Worm (Caenorhabditis elegans): ENCODE data around the gene K10D6.4.

DNA sequence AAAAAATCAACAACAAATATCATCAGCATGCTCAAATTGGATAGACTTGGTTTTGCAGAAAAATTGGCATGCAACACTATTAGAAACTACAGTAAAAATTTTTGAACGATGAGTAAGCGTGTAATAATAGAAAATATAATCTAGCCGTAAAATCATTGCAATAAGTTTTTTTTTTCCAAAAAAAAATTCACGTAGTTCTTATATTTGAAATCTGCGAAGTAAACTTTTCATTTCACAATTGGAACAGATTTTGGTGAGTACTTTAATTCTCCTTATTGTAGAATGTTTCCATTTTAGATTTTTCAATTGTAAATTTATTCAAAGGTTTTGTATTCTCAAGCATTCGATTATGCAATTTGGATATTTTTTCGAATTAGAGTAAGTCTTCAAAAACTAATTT, 1.4 kb upstream of the K10D6.4 start, which contains the start of gene K10D6.3:
- TF ChIP-seq K12H6.12 (tag; optimal IDR thresholded peaks at IDR 0.05) (no peak), Y67H2A.10 (GFP tag; conservative IDR thresholded peaks at IDR 0.05) (no peak), attf-5 (GFP tag; optimal IDR thresholded peaks at IDR 0.05) (no peak), zim-3 (tag; optimal IDR thresholded peaks at IDR 0.05) (no peak), hlh-12 (tag; optimal IDR thresholded peaks at IDR 0.05) (no peak), mes-4 (tag; optimal IDR thresholded peaks at IDR 0.05) (no peak), snpc-1.1 (tag; optimal IDR thresholded peaks at IDR 0.05; ENCODE audit: insufficient read depth) (no peak)
